Worm (Caenorhabditis elegans): ENCODE data around the gene exc-14.

Gene exc-14

ce11 chrV:5080853-5081338 is 34.9 kb upstream of the exc-14 start, which contains the start of gene Y58A7A.3:
TSS of gene Y58A7A.3 (minus strand) at chrV:5080903.
- TF ChIP-seq nhr-12 (tag; optimal IDR thresholded peaks at IDR 0.05) (no peak), sea-2 (GFP tag; optimal IDR thresholded peaks at IDR 0.05) (no peak), nhr-11 (tag; optimal IDR thresholded peaks at IDR 0.05) (no peak), nfya-1 (tag; optimal IDR thresholded peaks at IDR 0.05; ENCODE audit: insufficient read depth) (peak; percentile 46), elt-1 (tag; optimal IDR thresholded peaks at IDR 0.05) (no peak), nhr-23 (tag; optimal IDR thresholded peaks at IDR 0.05) (peak; percentile 72), nhr-76 (tag; optimal IDR thresholded peaks at IDR 0.05) (no peak), ama-1 (optimal IDR thresholded peaks at IDR 0.05) (no peak), ztf-11 (tag; optimal IDR thresholded peaks at IDR 0.05) (no peak), skn-1 (tag; optimal IDR thresholded peaks at IDR 0.05) (peak; percentile 28), nhr-43 (tag; optimal IDR thresholded peaks at IDR 0.05; ENCODE audit: poor library complexity, severe bottlenecking) (no peak), lin-15B (tag; optimal IDR thresholded peaks at IDR 0.05) (peak; percentile 2), pqm-1 (tag; optimal IDR thresholded peaks at IDR 0.05) (peak; percentile 28), egl-5 (tag; optimal IDR thresholded peaks at IDR 0.05) (no peak), R02D3.7 (tag; optimal IDR thresholded peaks at IDR 0.05) (no peak), mdl-1 (tag; optimal IDR thresholded peaks at IDR 0.05) (no peak), egl-27 (tag; optimal IDR thresholded peaks at IDR 0.05) (no peak), zag-1 (tag; optimal IDR thresholded peaks at IDR 0.05) (no peak), mml-1 (tag; optimal IDR thresholded peaks at IDR 0.05) (no peak), fos-1 (tag; optimal IDR thresholded peaks at IDR 0.05) (no peak), ztf-4 (tag; optimal IDR thresholded peaks at IDR 0.05) (no peak), lsy-12 (tag; optimal IDR thresholded peaks at IDR 0.05) (no peak), lin-39 (tag; optimal IDR thresholded peaks at IDR 0.05) (no peak), daf-12 (tag; optimal IDR thresholded peaks at IDR 0.05) (no peak), nhr-67 (tag; optimal IDR thresholded peaks at IDR 0.05) (no peak), ZK546.5 (tag; optimal IDR thresholded peaks at IDR 0.05) (no peak), ceh-16 (tag; optimal IDR thresholded peaks at IDR 0.05) (no peak), elt-2 (tag; optimal IDR thresholded peaks at IDR 0.05) (peak; percentile 36), fkh-2 (tag; optimal IDR thresholded peaks at IDR 0.05) (no peak), elt-3 (tag; optimal IDR thresholded peaks at IDR 0.05) (no peak), unc-62 (GFP tag; optimal IDR thresholded peaks at IDR 0.05) (no peak), unc-39 (tag; optimal IDR thresholded peaks at IDR 0.05) (no peak), nhr-25 (tag; optimal IDR thresholded peaks at IDR 0.05) (peak; percentile 5), ceh-28 (tag; optimal IDR thresholded peaks at IDR 0.05) (peak; percentile 43), nhr-237 (tag; optimal IDR thresholded peaks at IDR 0.05) (no peak), ceh-82 (tag; optimal IDR thresholded peaks at IDR 0.05) (no peak), pha-4 (tag; optimal IDR thresholded peaks at IDR 0.05) (peak; percentile 75), jun-1 (tag; optimal IDR thresholded peaks at IDR 0.05) (peak; percentile 11), snpc-4 (tag; optimal IDR thresholded peaks at IDR 0.05) (no peak)

ce11 chrV:5072082-5072481 is 26.1 kb upstream of the exc-14 start, which contains the start of gene Y58A7A.2:
TSS of gene Y58A7A.2 (minus strand) at chrV:5072182.
- no peak for TF ChIP-seq daf-12 (tag; optimal IDR thresholded peaks at IDR 0.05)
- TF ChIP-seq fos-1 (tag; optimal IDR thresholded peaks at IDR 0.05) = no peak
- no peak for TF ChIP-seq ceh-9 (tag; optimal IDR thresholded peaks at IDR 0.05)
- no peak for TF ChIP-seq nfya-1 (tag; optimal IDR thresholded peaks at IDR 0.05; ENCODE audit: insufficient read depth)
- TF ChIP-seq R02D3.7 (tag; optimal IDR thresholded peaks at IDR 0.05) = no peak
- no peak for TF ChIP-seq pqm-1 (tag; optimal IDR thresholded peaks at IDR 0.05)
- TF ChIP-seq nhr-77 (tag; optimal IDR thresholded peaks at IDR 0.05) = no peak
- no peak for TF ChIP-seq ama-1 (optimal IDR thresholded peaks at IDR 0.05)
- TF ChIP-seq mdl-1 (tag; optimal IDR thresholded peaks at IDR 0.05) = no peak
- no peak for TF ChIP-seq lsy-12 (tag; optimal IDR thresholded peaks at IDR 0.05)
- no peak for TF ChIP-seq nhr-67 (tag; optimal IDR thresholded peaks at IDR 0.05)
- TF ChIP-seq eor-1 (tag; optimal IDR thresholded peaks at IDR 0.05) = no peak
- TF ChIP-seq nhr-11 (tag; optimal IDR thresholded peaks at IDR 0.05) = no peak

ce11 chrV:5069440-5069839 is 23.4 kb upstream of the exc-14 start, which contains the start of gene Y58A7A.1:
TSS of gene Y58A7A.1 (minus strand) at chrV:5069540.
- TF ChIP-seq elt-1 (tag; optimal IDR thresholded peaks at IDR 0.05) (no peak), nhr-237 (tag; optimal IDR thresholded peaks at IDR 0.05) (no peak), elt-3 (tag; optimal IDR thresholded peaks at IDR 0.05) (no peak), nhr-25 (tag; optimal IDR thresholded peaks at IDR 0.05) (peak; percentile 5), ceh-82 (tag; optimal IDR thresholded peaks at IDR 0.05) (no peak), nfya-1 (tag; optimal IDR thresholded peaks at IDR 0.05; ENCODE audit: insufficient read depth) (no peak), fkh-2 (tag; optimal IDR thresholded peaks at IDR 0.05) (no peak), unc-62 (GFP tag; optimal IDR thresholded peaks at IDR 0.05) (no peak)

Measured in whole organism, L3 larva.